Worm (Caenorhabditis elegans): Measurements from ENCODE around the gene sdz-26.

ce11 chrII:14377796-14378195, 3.8 kb upstream of the sdz-26 start, which contains the start of gene acr-20:
- TF ChIP-seq jun-1 (tag; optimal IDR thresholded peaks at IDR 0.05) (no peak), lin-39 (tag; optimal IDR thresholded peaks at IDR 0.05) (no peak), nhr-11 (tag; optimal IDR thresholded peaks at IDR 0.05) (no peak), nhr-28 (tag; optimal IDR thresholded peaks at IDR 0.05) (no peak), mdl-1 (tag; optimal IDR thresholded peaks at IDR 0.05) (no peak), lin-13 (GFP tag; optimal IDR thresholded peaks at IDR 0.05) (no peak), nhr-77 (tag; optimal IDR thresholded peaks at IDR 0.05) (no peak), swsn-7 (tag; optimal IDR thresholded peaks at IDR 0.05) (no peak), nhr-90 (tag; optimal IDR thresholded peaks at IDR 0.05; ENCODE audit: poor library complexity) (no peak), aly-2 (tag; optimal IDR thresholded peaks at IDR 0.05) (no peak), unc-62 (GFP tag; optimal IDR thresholded peaks at IDR 0.05) (no peak)

Measured in whole organism, L1 larva.